Fruit fly (Drosophila melanogaster): ENCODE results near the gene CG18418.

DNA sequence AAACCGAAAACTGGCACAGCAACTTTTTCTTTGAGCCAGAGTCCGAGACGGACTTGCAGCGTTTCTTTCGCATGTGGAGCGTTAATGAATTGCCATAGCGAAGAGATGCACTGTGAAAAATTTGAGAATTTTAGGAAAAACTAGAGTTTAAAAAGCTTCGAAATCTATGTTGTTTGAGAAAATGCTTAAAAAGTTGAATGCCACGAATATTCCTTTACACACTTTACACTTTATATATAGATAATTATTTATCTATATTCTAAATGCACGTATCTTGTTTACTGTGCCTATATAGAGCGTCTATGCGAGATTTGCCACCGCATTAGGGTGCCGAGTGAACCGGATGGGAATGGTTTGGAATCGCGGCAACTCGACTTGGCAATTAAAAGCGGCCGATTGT lies 32.0 kb upstream of the CG18418 start:
- TF ChIP-seq pan (optimal IDR thresholded peaks at IDR 0.05): no peak
- TF ChIP-seq Dll (optimal IDR thresholded peaks at IDR 0.05): no peak
- TF ChIP-seq CG8478 (optimal IDR thresholded peaks at IDR 0.05): no peak
- no peak for TF ChIP-seq EcR (GFP tag; optimal IDR thresholded peaks at IDR 0.05)
